Worm (Caenorhabditis elegans) whole organism, young adult: ENCODE measurements around the gene F13D12.8.

ENCODE experiments used
- C06A6.2 ChIP-seq: fragments of 200-800 bp; sonication (Bioruptor generic); conservative IDR thresholded peaks from 2 replicates; pipeline ENCODE4 v1.3.6; 2022; ENCODE audit warnings: missing genetic modification characterization, missing compliant biosample characterization
- F22D6.2 ChIP-seq: sonication (generic microtip); optimal IDR thresholded peaks from 2 replicates; lab custom pipeline; 2016; ENCODE audit warnings: mild to moderate bottlenecking, missing genetic modification characterization, missing compliant biosample characterization
- F23B12.7 ChIP-seq: sonication (generic microtip); optimal IDR thresholded peaks from 2 replicates; lab custom pipeline; 2017; ENCODE audit warnings: missing genetic modification characterization, mild to moderate bottlenecking, missing compliant biosample characterization, antibody characterized with exemption, moderate library complexity; ENCODE audit not compliant: insufficient read depth
- F33H1.4 ChIP-seq: fragments of 200-800 bp; sonication (Bioruptor generic); IDR thresholded peaks from 2 replicates; pipeline ENCODE4 v1.3.6; 2022; ENCODE audit warnings: missing genetic modification reagents, missing genetic modification characterization, missing compliant biosample characterization
- F37B4.10 ChIP-seq: fragments of 200-800 bp; sonication (Bioruptor generic); IDR thresholded peaks from 2 replicates; pipeline ENCODE4 v1.3.6; 2022; ENCODE audit warnings: missing genetic modification characterization, missing compliant biosample characterization
- F49E8.2 ChIP-seq: sonication (generic microtip); optimal IDR thresholded peaks from 3 replicates; lab custom pipeline; 2017; ENCODE audit warnings: missing genetic modification characterization, mild to moderate bottlenecking, missing compliant biosample characterization, antibody characterized with exemption, moderate library complexity; ENCODE audit not compliant: insufficient read depth
- F52B5.7 ChIP-seq: sonication (generic microtip); optimal IDR thresholded peaks from 2 replicates; lab custom pipeline; 2016; ENCODE audit warnings: mild to moderate bottlenecking, missing genetic modification characterization, missing compliant biosample characterization
- F57A8.1 ChIP-seq: fragments of 200-800 bp; sonication (Bioruptor generic); optimal IDR thresholded peaks from 2 replicates; lab custom pipeline; 2018; ENCODE audit warnings: mild to moderate bottlenecking, missing genetic modification characterization, moderate library complexity, missing compliant biosample characterization
- K11D2.4 ChIP-seq: fragments of 200-800 bp; sonication (Bioruptor generic); IDR thresholded peaks from 2 replicates; pipeline ENCODE4 v1.3.6; 2022; ENCODE audit warnings: missing genetic modification reagents, missing genetic modification characterization, missing compliant biosample characterization
- T07F8.4 ChIP-seq: sonication (generic microtip); optimal IDR thresholded peaks from 2 replicates; lab custom pipeline; 2016; ENCODE audit warnings: mild to moderate bottlenecking, missing genetic modification characterization, moderate library complexity, missing compliant biosample characterization
- Y53F4B.3 ChIP-seq: fragments of 200-800 bp; sonication (Bioruptor generic); IDR thresholded peaks from 2 replicates; pipeline ENCODE4 v1.3.6; 2022; ENCODE audit warnings: missing genetic modification reagents, missing genetic modification characterization, missing compliant biosample characterization
- Y53G8AR.9 ChIP-seq: fragments of 200-800 bp; sonication (Bioruptor generic); conservative IDR thresholded peaks from 2 replicates; pipeline ENCODE4 v1.3.6; 2022; ENCODE audit warnings: missing genetic modification reagents, missing genetic modification characterization, missing compliant biosample characterization
- Y95B8A.8 ChIP-seq: fragments of 200-800 bp; sonication (Bioruptor generic); IDR thresholded peaks from 2 replicates; pipeline ENCODE4 v1.3.6; 2022; ENCODE audit warnings: missing genetic modification reagents, missing genetic modification characterization, missing compliant biosample characterization
- attf-6 ChIP-seq: fragments of 200-800 bp; sonication (Bioruptor generic); IDR thresholded peaks from 2 replicates; pipeline ENCODE4 v1.3.6; 2022; ENCODE audit warnings: missing genetic modification reagents, missing genetic modification characterization, missing compliant biosample characterization
- ceh-27 ChIP-seq: fragments of 200-800 bp; sonication (Bioruptor generic); optimal IDR thresholded peaks from 2 replicates; lab custom pipeline; 2018; ENCODE audit warnings: mild to moderate bottlenecking, missing genetic modification characterization, moderate library complexity, missing compliant biosample characterization
- ceh-91 ChIP-seq: fragments of 200-800 bp; sonication (Bioruptor generic); IDR thresholded peaks from 2 replicates; pipeline ENCODE4 v1.3.6; 2022; ENCODE audit warnings: missing genetic modification reagents, missing genetic modification characterization, missing compliant biosample characterization
- dpl-1 ChIP-seq: fragments of 150-350 bp; optimal IDR thresholded peaks from 2 replicates; lab custom pipeline; 2014; ENCODE audit warnings: missing biosample characterization, missing genetic modification reagents, missing genetic modification characterization
- egl-18 ChIP-seq: fragments of 200-800 bp; sonication (Bioruptor generic); IDR thresholded peaks from 2 replicates; pipeline ENCODE4 v1.3.6; 2022; ENCODE audit warnings: missing genetic modification reagents, missing genetic modification characterization, missing compliant biosample characterization
- egrh-3 ChIP-seq: fragments of 200-800 bp; sonication (Bioruptor generic); IDR thresholded peaks from 2 replicates; pipeline ENCODE4 v1.3.6; 2022; ENCODE audit warnings: missing genetic modification reagents, missing genetic modification characterization, missing compliant biosample characterization
- ekl-4 ChIP-seq: fragments of 200-800 bp; sonication (Bioruptor generic); IDR thresholded peaks from 2 replicates; pipeline ENCODE4 v1.3.6; 2022; ENCODE audit warnings: missing genetic modification reagents, missing genetic modification characterization, missing compliant biosample characterization
- fkh-3 ChIP-seq: sonication (generic microtip); optimal IDR thresholded peaks from 2 replicates; lab custom pipeline; 2016; ENCODE audit warnings: mild to moderate bottlenecking, missing genetic modification characterization, missing compliant biosample characterization
- gei-17 ChIP-seq: fragments of 200-800 bp; sonication (Bioruptor generic); optimal IDR thresholded peaks from 2 replicates; lab custom pipeline; 2018; ENCODE audit warnings: mild to moderate bottlenecking, missing genetic modification characterization, missing compliant biosample characterization
- him-1 ChIP-seq: sonication (generic microtip); optimal IDR thresholded peaks from 2 replicates; lab custom pipeline; 2016; ENCODE audit warnings: missing genotype, missing genetic modification reagents, missing genetic modification characterization, missing compliant biosample characterization
- lag-1 ChIP-seq: fragments of 200-800 bp; sonication (Bioruptor generic); IDR thresholded peaks from 2 replicates; pipeline ENCODE4 v1.3.6; 2022; ENCODE audit warnings: missing genetic modification reagents, missing genetic modification characterization, missing compliant biosample characterization
- lin-26 ChIP-seq: fragments of 200-800 bp; sonication (Bioruptor generic); IDR thresholded peaks from 2 replicates; pipeline ENCODE4 v1.3.6; 2022; ENCODE audit warnings: missing genetic modification reagents, missing genetic modification characterization, missing compliant biosample characterization
- lin-35 ChIP-seq, 3 experiments: fragments of 150-350 bp in 2 of 3; sonication (generic microtip) in 1 of 3; optimal IDR thresholded peaks; 2 replicates each; lab custom pipeline; 2014 to 2018; ENCODE audit warnings: missing biosample characterization in 3 of 3, missing genetic modification characterization in 3 of 3, missing genetic modification reagents in 3 of 3
- lin-40 ChIP-seq: sonication (generic microtip); optimal IDR thresholded peaks from 2 replicates; lab custom pipeline; 2016; ENCODE audit warnings: missing genetic modification characterization, mild to moderate bottlenecking, missing compliant biosample characterization, missing genotype, missing genetic modification reagents
- lir-1 ChIP-seq: fragments of 200-800 bp; sonication (Bioruptor generic); conservative IDR thresholded peaks from 2 replicates; pipeline ENCODE4 v1.3.6; 2022; ENCODE audit warnings: missing genetic modification reagents, missing genetic modification characterization, missing compliant biosample characterization
- madf-10 ChIP-seq: sonication (generic microtip); optimal IDR thresholded peaks from 2 replicates; lab custom pipeline; 2016; ENCODE audit warnings: mild to moderate bottlenecking, missing genetic modification characterization, missing compliant biosample characterization
- madf-6 ChIP-seq: fragments of 200-800 bp; sonication (Bioruptor generic); IDR thresholded peaks from 2 replicates; pipeline ENCODE4 v1.3.6; 2022; ENCODE audit warnings: missing genetic modification reagents, missing genetic modification characterization, missing compliant biosample characterization
- mcd-1 ChIP-seq: fragments of 200-800 bp; sonication (Bioruptor generic); IDR thresholded peaks from 2 replicates; pipeline ENCODE4 v1.3.6; 2022; ENCODE audit warnings: missing genetic modification reagents, missing genetic modification characterization, missing compliant biosample characterization
- nfya-1 ChIP-seq: sonication (generic microtip); optimal IDR thresholded peaks from 2 replicates; lab custom pipeline; 2017; ENCODE audit warnings: antibody characterized with exemption, missing compliant biosample characterization, missing genetic modification characterization, borderline replicate concordance; ENCODE audit not compliant: insufficient read depth
- nfyb-1 ChIP-seq: fragments of 200-800 bp; sonication (Bioruptor generic); IDR thresholded peaks from 2 replicates; pipeline ENCODE4 v1.3.6; 2022; ENCODE audit warnings: missing genetic modification reagents, missing genetic modification characterization, missing compliant biosample characterization
- nhr-179 ChIP-seq: sonication (generic microtip); optimal IDR thresholded peaks from 2 replicates; lab custom pipeline; 2016; ENCODE audit warnings: mild to moderate bottlenecking, missing genetic modification characterization, missing compliant biosample characterization
- nhr-80 ChIP-seq: sonication (generic microtip); optimal IDR thresholded peaks from 2 replicates; lab custom pipeline; 2016; ENCODE audit warnings: missing genetic modification characterization, missing compliant biosample characterization
- nhr-90 ChIP-seq: sonication (generic microtip); optimal IDR thresholded peaks from 2 replicates; lab custom pipeline; 2016; ENCODE audit warnings: missing genotype, mild to moderate bottlenecking, missing genetic modification characterization, missing compliant biosample characterization
- repo-1 ChIP-seq: sonication (generic microtip); optimal IDR thresholded peaks from 2 replicates; lab custom pipeline; 2017; ENCODE audit warnings: mild to moderate bottlenecking, missing genetic modification characterization, missing compliant biosample characterization
- rpc-1 ChIP-seq, 2 experiments: fragments of 150-350 bp in 1 of 2; sonication (generic microtip) in 1 of 2; optimal IDR thresholded peaks; 2 replicates each; lab custom pipeline; 2014 to 2018; ENCODE audit warnings: missing biosample characterization in 1 of 2, missing genetic modification characterization in 1 of 2, missing genetic modification reagents in 1 of 2, missing genotype in 1 of 2
- snpc-3.4 ChIP-seq: sonication (generic microtip); optimal IDR thresholded peaks from 2 replicates; lab custom pipeline; 2017; ENCODE audit warnings: missing genetic modification characterization, mild to moderate bottlenecking, missing compliant biosample characterization, antibody characterized with exemption, moderate library complexity, missing genotype, missing genetic modification reagents
- tbp1 ChIP-seq: fragments of 200-800 bp; sonication (Bioruptor generic); optimal IDR thresholded peaks from 2 replicates; lab custom pipeline; 2018; ENCODE audit warnings: mild to moderate bottlenecking, missing genetic modification characterization, missing compliant biosample characterization
- tbx-9 ChIP-seq: sonication (generic microtip); optimal IDR thresholded peaks from 2 replicates; lab custom pipeline; 2016; ENCODE audit warnings: borderline replicate concordance, missing genetic modification characterization, inconsistent platforms, missing compliant biosample characterization
- unc-62 ChIP-seq: fragments of 150-350 bp; optimal IDR thresholded peaks from 2 replicates; lab custom pipeline; 2014; ENCODE audit warnings: missing biosample characterization, missing genetic modification reagents, missing genetic modification characterization
- xnd-1 ChIP-seq: sonication (generic microtip); optimal IDR thresholded peaks from 2 replicates; lab custom pipeline; 2016; ENCODE audit warnings: missing genotype, missing genetic modification reagents, missing genetic modification characterization, missing compliant biosample characterization
- ztf-18 ChIP-seq: sonication (generic microtip); optimal IDR thresholded peaks from 2 replicates; lab custom pipeline; 2016; ENCODE audit warnings: missing genotype, mild to moderate bottlenecking, missing genetic modification characterization, missing compliant biosample characterization
- ztf-22 ChIP-seq: fragments of 200-800 bp; sonication (Bioruptor generic); optimal IDR thresholded peaks from 2 replicates; lab custom pipeline; 2018; ENCODE audit warnings: mild to moderate bottlenecking, missing genetic modification characterization, moderate library complexity, missing compliant biosample characterization
- ztf-26 ChIP-seq: sonication (generic microtip); optimal IDR thresholded peaks from 2 replicates; lab custom pipeline; 2017; ENCODE audit warnings: missing genetic modification characterization, missing compliant biosample characterization
- ztf-3 ChIP-seq: fragments of 200-800 bp; sonication (Bioruptor generic); optimal IDR thresholded peaks from 2 replicates; lab custom pipeline; 2018; ENCODE audit warnings: mild to moderate bottlenecking, missing genetic modification characterization, missing compliant biosample characterization

Gene F13D12.8

ce11 chrII:11749490-11750172 lies 17.2 kb upstream of the F13D12.8 start:
- TF ChIP-seq nhr-80 (tag; lab: Kevin White, UChicago) (peak; percentile 83), ceh-27 (GFP tag; lab: Kevin White, UChicago) (peak; percentile 76), Y53F4B.3 (GFP tag; lab: Robert Waterston, UW) (no peak), F33H1.4 (no peak), F57A8.1 (GFP tag; lab: Kevin White, UChicago) (no peak), K11D2.4 (peak; percentile 73), xnd-1 (tag; lab: Kevin White, UChicago) (no peak), rpc-1 (optimal IDR thresholded peaks at IDR 0.05; lab: Kevin White, UChicago) (no peak), rpc-1 (tag; optimal IDR thresholded peaks at IDR 0.05; lab: Kevin White, UChicago) (no peak), madf-10 (tag; lab: Kevin White, UChicago) (peak; percentile 81), F37B4.10 (no peak), ekl-4 (GFP tag; lab: Robert Waterston, UW) (0 out of 2 replicates have a peak, but pooled peaks have one; percentile 57), ztf-22 (no peak), lin-26 (0 out of 2 replicates have a peak, but pooled peaks have one; percentile 61), F52B5.7 (peak; percentile 59), lin-35 (GFP tag; optimal IDR thresholded peaks at IDR 0.05; lab: Kevin White, UChicago) (peak in 1 of 3 experiments; percentile 66), F22D6.2 (tag; lab: Kevin White, UChicago) (no peak), ztf-3 (GFP tag; lab: Kevin White, UChicago) (no peak), lin-40 (tag; lab: Kevin White, UChicago) (peak; percentile 91), fkh-3 (tag; lab: Kevin White, UChicago) (no peak), nhr-179 (tag; lab: Kevin White, UChicago) (no peak), F49E8.2 (tag; lab: Kevin White, UChicago) (no peak), attf-6 (GFP tag; lab: Robert Waterston, UW) (no peak), snpc-3.4 (tag; lab: Kevin White, UChicago) (no peak), ceh-91 (GFP tag; lab: Robert Waterston, UW) (no peak), tbx-9 (no peak), egrh-3 (GFP tag; lab: Robert Waterston, UW) (peak; percentile 89), C06A6.2 (GFP tag; lab: Robert Waterston, UW) (peak; percentile 55; the same call in 1 of the 2 replicates), tbp1 (GFP tag; lab: Kevin White, UChicago) (peak; percentile 32), ztf-18 (peak; percentile 66), Y95B8A.8 (GFP tag; lab: Robert Waterston, UW) (no peak), unc-62 (no peak), dpl-1 (GFP tag; lab: Kevin White, UChicago) (no peak), madf-6 (GFP tag; lab: Robert Waterston, UW) (no peak), mcd-1 (GFP tag; lab: Robert Waterston, UW) (peak; percentile 73), lag-1 (GFP tag; lab: Robert Waterston, UW) (no peak), F23B12.7 (no peak), gei-17 (peak; percentile 65), Y53G8AR.9 (GFP tag; lab: Robert Waterston, UW) (no peak), nfyb-1 (GFP tag; lab: Robert Waterston, UW) (peak; percentile 81; the same call in 1 of the 2 replicates), T07F8.4 (peak; percentile 41), nhr-90 (tag; lab: Kevin White, UChicago) (peak; percentile 63), nfya-1 (tag; lab: Kevin White, UChicago) (no peak), lir-1 (GFP tag; lab: Robert Waterston, UW) (peak; percentile 66), ztf-26 (tag; lab: Kevin White, UChicago) (peak; percentile 2), egl-18 (GFP tag; lab: Robert Waterston, UW) (no peak), him-1 (tag; lab: Kevin White, UChicago) (no peak), repo-1 (tag; lab: Kevin White, UChicago) (peak; percentile 70)
